Fruit fly (Drosophila melanogaster): ENCODE results near the gene Flad2.

The Flad2 gene

dm6 chr2L:13373435-13374242, 38.7 kb upstream of the Flad2 start, which contains the start of the genes Bdp1 and CG6565 (continued):
- TF ChIP-seq CG30020 (tag; optimal IDR thresholded peaks at IDR 0.05) (peak; percentile 84), ssp (GFP tag; IDR thresholded peaks at IDR 0.05) (peak; percentile 92), sr (GFP tag; IDR thresholded peaks at IDR 0.05) (peak; percentile 67; the same call in 1 of the 3 replicates), CG1024 (GFP tag; IDR thresholded peaks at IDR 0.05) (peak; percentile 76), sna (GFP tag; IDR thresholded peaks at IDR 0.05; ENCODE audit: partially characterized antibody) (no peak), ham (GFP tag; IDR thresholded peaks at IDR 0.05) (peak; percentile 81), MBD-R2 (GFP tag; IDR thresholded peaks at IDR 0.05) (peak; percentile 87), NK7.1 (GFP tag; optimal IDR thresholded peaks at IDR 0.05) (peak; percentile 95), Hey (tag; optimal IDR thresholded peaks at IDR 0.05) (peak; percentile 85), CG8089 (GFP tag; optimal IDR thresholded peaks at IDR 0.05) (peak; percentile 98), Side (GFP tag; optimal IDR thresholded peaks at IDR 0.05) (peak; percentile 98), gcm2 (GFP tag; optimal IDR thresholded peaks at IDR 0.05) (peak; percentile 97), CHES-1-like (GFP tag; optimal IDR thresholded peaks at IDR 0.05) (peak; percentile 98), Atf-2 (GFP tag; optimal IDR thresholded peaks at IDR 0.05) (peak; percentile 99), disco-r (GFP tag; optimal IDR thresholded peaks at IDR 0.05) (peak; percentile 98), schlank (tag; optimal IDR thresholded peaks at IDR 0.05) (peak; percentile 88), danr (GFP tag; IDR thresholded peaks at IDR 0.05) (peak; percentile 97), NC2α (GFP tag; optimal IDR thresholded peaks at IDR 0.05) (peak; percentile 95), Taf1 (GFP tag; IDR thresholded peaks at IDR 0.05) (peak; percentile 90), Dref (GFP tag; IDR thresholded peaks at IDR 0.05) (peak; percentile 26; the same call in 1 of the 2 replicates), CG10543 (GFP tag; optimal IDR thresholded peaks at IDR 0.05) (peak; percentile 98), exex (tag; optimal IDR thresholded peaks at IDR 0.05) (peak; percentile 81), CG10654 (GFP tag; optimal IDR thresholded peaks at IDR 0.05) (peak; percentile 98), sd (tag; optimal IDR thresholded peaks at IDR 0.05) (peak; percentile 90), Lhr (GFP tag; optimal IDR thresholded peaks at IDR 0.05) (peak; percentile 93), CG10321 (GFP tag; IDR thresholded peaks at IDR 0.05) (peak; percentile 58; the same call in 1 of the 2 replicates), vnd (GFP tag; IDR thresholded peaks at IDR 0.05; ENCODE audit: partially characterized antibody) (no peak), bab2 (GFP tag; optimal IDR thresholded peaks at IDR 0.05) (peak; percentile 99), Antp (GFP tag; optimal IDR thresholded peaks at IDR 0.05) (peak; percentile 98), org-1 (GFP tag; optimal IDR thresholded peaks at IDR 0.05) (peak; percentile 96), CG6854 (GFP tag; optimal IDR thresholded peaks at IDR 0.05) (peak; percentile 88), tap (tag; optimal IDR thresholded peaks at IDR 0.05) (peak; percentile 75), chinmo (GFP tag; IDR thresholded peaks at IDR 0.05; ENCODE audit: partially characterized antibody) (no peak), Blimp-1 (GFP tag; optimal IDR thresholded peaks at IDR 0.05) (peak; percentile 92), dmrt99B (tag; optimal IDR thresholded peaks at IDR 0.05) (peak; percentile 95), klu (GFP tag; IDR thresholded peaks at IDR 0.05) (peak; percentile 97), CG15514 (GFP tag; optimal IDR thresholded peaks at IDR 0.05) (peak; percentile 89), aop (GFP tag; IDR thresholded peaks at IDR 0.05) (no peak), Med (GFP tag) (peak; percentile 100), chif (GFP tag; optimal IDR thresholded peaks at IDR 0.05) (peak; percentile 98 to 99), CG7372 (GFP tag; IDR thresholded peaks at IDR 0.05) (peak; percentile 96), CG3281 (GFP tag; optimal IDR thresholded peaks at IDR 0.05) (peak; percentile 96), ems (GFP tag; optimal IDR thresholded peaks at IDR 0.05) (peak; percentile 98), CG4424 (GFP tag; optimal IDR thresholded peaks at IDR 0.05) (peak; percentile 99), mld (GFP tag; IDR thresholded peaks at IDR 0.05; ENCODE audit: partially characterized antibody) (no peak), CG3847 (GFP tag; IDR thresholded peaks at IDR 0.05) (peak; percentile 98), TFAM (GFP tag; optimal IDR thresholded peaks at IDR 0.05) (peak; percentile 75), E2f2 (GFP tag; IDR thresholded peaks at IDR 0.05) (peak; percentile 76), nmo (GFP tag; optimal IDR thresholded peaks at IDR 0.05) (peak; percentile 99)

Measured in whole organism, embryonic.